Fruit fly (Drosophila melanogaster) whole organism, wandering third instar larva: ENCODE measurements around the gene CG7685.
A peak's percentile ranks its signal among the peaks of the same experiment; 100 is the strongest.

Source experiments
- Hr78 ChIP-seq: fragments of >200 bp; optimal IDR thresholded peaks from 2 replicates; lab custom pipeline; 2017; ENCODE audit warnings: missing biosample characterization, missing genetic modification characterization
- N ChIP-seq: fragments of >200 bp; optimal IDR thresholded peaks from 2 replicates; lab custom pipeline; 2018; ENCODE audit warnings: missing biosample characterization, missing external identifiers, missing genetic modification characterization
- Sp1 ChIP-seq: fragments of 200-800 bp; sonication (Bioruptor generic); optimal IDR thresholded peaks from 3 replicates; lab custom pipeline; 2019; ENCODE audit warnings: missing biosample characterization, mild to moderate bottlenecking, missing genetic modification characterization, moderate library complexity
- br ChIP-seq: fragments of 200-800 bp; sonication (Bioruptor generic); optimal IDR thresholded peaks from 2 replicates; lab custom pipeline; 2016; ENCODE audit warnings: missing biosample characterization, missing genetic modification characterization
- brk ChIP-seq: fragments of 200-800 bp; sonication (Bioruptor generic); optimal IDR thresholded peaks from 2 replicates; lab custom pipeline; 2016; ENCODE audit warnings: missing biosample characterization, mild to moderate bottlenecking, missing genetic modification characterization
- pan ChIP-seq: fragments of >200 bp; optimal IDR thresholded peaks from 2 replicates; lab custom pipeline; 2017
- psq ChIP-seq: fragments of 200-800 bp; sonication (Bioruptor generic); optimal IDR thresholded peaks from 3 replicates; lab custom pipeline; 2017; ENCODE audit warnings: missing biosample characterization, mild to moderate bottlenecking, missing genetic modification characterization, moderate library complexity
- sv ChIP-seq: fragments of 200-800 bp; sonication (Bioruptor generic); optimal IDR thresholded peaks from 3 replicates; lab custom pipeline; 2016; ENCODE audit warnings: missing biosample characterization, missing genetic modification characterization

dm6 chr3R:18404713-18405112, at the start of gene CG7685:
- TF ChIP-seq br = peak; percentile 80
- peak; percentile 74 for TF ChIP-seq Sp1
- no peak for TF ChIP-seq Hr78 (GFP tag; lab: Kevin White, UChicago)
- TF ChIP-seq brk (GFP tag; lab: Kevin White, UChicago) = no peak
- TF ChIP-seq psq (GFP tag; lab: Kevin White, UChicago) = peak; percentile 22
- TF ChIP-seq sv = peak; percentile 43
- no peak for TF ChIP-seq pan (lab: Kevin White, UChicago)
- TF ChIP-seq N (GFP tag; lab: Kevin White, UChicago) = no peak
